Worm (Caenorhabditis elegans) whole organism, L4/young adult: ENCODE data around the gene T16G1.13.

Source experiments
- W03F9.2 ChIP-seq: fragments of 150-350 bp; optimal IDR thresholded peaks from 2 replicates; lab custom pipeline; 2014; ENCODE audit warnings: missing biosample characterization, missing genetic modification characterization
- dao-5 ChIP-seq: sonication (generic microtip); optimal IDR thresholded peaks from 2 replicates; lab custom pipeline; 2016; ENCODE audit warnings: missing genotype, missing genetic modification characterization, moderate library complexity, missing compliant biosample characterization
- him-1 ChIP-seq: sonication (generic microtip); optimal IDR thresholded peaks from 2 replicates; lab custom pipeline; 2016; ENCODE audit warnings: missing genotype, missing genetic modification reagents, missing genetic modification characterization, missing compliant biosample characterization

- TF ChIP-seq him-1 (tag; lab: Kevin White, UChicago), result no peak
- no peak for TF ChIP-seq W03F9.2
- TF ChIP-seq dao-5 (tag; lab: Kevin White, UChicago), result no peak
These were observed 14.4 kb downstream of the T16G1.13 start, which contains the start of gene srd-35 for ce11 chrV:12964076-12964475.
